Worm (Caenorhabditis elegans) whole organism, L2 larva: ENCODE results near the gene hap-1.

Source experiments
- R02D3.7 ChIP-seq: fragments of 150-350 bp; optimal IDR thresholded peaks from 2 replicates; lab custom pipeline; 2014; ENCODE audit warnings: missing biosample characterization, missing genetic modification characterization
- ZK546.5 ChIP-seq: sonication (generic microtip); optimal IDR thresholded peaks from 2 replicates; lab custom pipeline; 2017; ENCODE audit warnings: missing biosample characterization, missing genetic modification characterization
- ama-1 ChIP-seq: fragments of 150-350 bp; optimal IDR thresholded peaks from 2 replicates; lab custom pipeline; 2018; ENCODE audit warnings: inconsistent platforms
- egl-27 ChIP-seq: sonication (generic microtip); optimal IDR thresholded peaks from 3 replicates; lab custom pipeline; 2017; ENCODE audit warnings: missing biosample characterization, missing genetic modification reagents, missing genetic modification characterization
- elt-3 ChIP-seq: sonication (generic microtip); optimal IDR thresholded peaks from 2 replicates; lab custom pipeline; 2017; ENCODE audit warnings: missing biosample characterization, missing genetic modification characterization
- fos-1 ChIP-seq: fragments of 150-350 bp; optimal IDR thresholded peaks from 2 replicates; lab custom pipeline; 2014; ENCODE audit warnings: missing biosample characterization, missing genetic modification characterization
- lin-13 ChIP-seq: fragments of 150-350 bp; optimal IDR thresholded peaks from 2 replicates; lab custom pipeline; 2014; ENCODE audit warnings: missing biosample characterization, missing genetic modification reagents, missing genetic modification characterization
- mbf-1 ChIP-seq: sonication (generic microtip); optimal IDR thresholded peaks from 2 replicates; lab custom pipeline; 2017; ENCODE audit warnings: missing biosample characterization, missing genetic modification characterization
- nhr-23 ChIP-seq: fragments of 150-350 bp; optimal IDR thresholded peaks from 2 replicates; lab custom pipeline; 2014; ENCODE audit warnings: missing biosample characterization, missing genetic modification reagents, missing genetic modification characterization
- nhr-237 ChIP-seq: fragments of 150-350 bp; optimal IDR thresholded peaks from 2 replicates; lab custom pipeline; 2014; ENCODE audit warnings: missing biosample characterization, missing genetic modification characterization
- snpc-4 ChIP-seq: fragments of 150-350 bp; optimal IDR thresholded peaks from 2 replicates; lab custom pipeline; 2014; ENCODE audit warnings: missing biosample characterization, missing genetic modification characterization
- unc-62 ChIP-seq: fragments of 150-350 bp; optimal IDR thresholded peaks from 2 replicates; lab custom pipeline; 2014; ENCODE audit warnings: missing biosample characterization, missing genetic modification reagents, missing genetic modification characterization
- zag-1 ChIP-seq: fragments of 150-350 bp; optimal IDR thresholded peaks from 2 replicates; lab custom pipeline; 2014; ENCODE audit warnings: missing biosample characterization, missing genetic modification characterization
- ztf-11 ChIP-seq: sonication (generic microtip); optimal IDR thresholded peaks from 2 replicates; lab custom pipeline; 2017; ENCODE audit warnings: missing biosample characterization, missing genetic modification characterization

- TF ChIP-seq mbf-1 (tag; lab: Kevin White, UChicago): no peak
- no peak for TF ChIP-seq unc-62
- TF ChIP-seq elt-3 (tag; lab: Kevin White, UChicago): no peak
- no peak for TF ChIP-seq ZK546.5 (tag; lab: Kevin White, UChicago)
- TF ChIP-seq fos-1: no peak
- TF ChIP-seq ama-1 (lab: Kevin White, UChicago): no peak
- TF ChIP-seq snpc-4 (tag; lab: Kevin White, UChicago): no peak
- no peak for TF ChIP-seq zag-1
- TF ChIP-seq egl-27: no peak
- no peak for TF ChIP-seq R02D3.7 (tag; lab: Kevin White, UChicago)
- no peak for TF ChIP-seq nhr-23
- no peak for TF ChIP-seq lin-13
- no peak for TF ChIP-seq nhr-237 (tag; lab: Kevin White, UChicago)
- no peak for TF ChIP-seq ztf-11 (tag; lab: Kevin White, UChicago)
Observed at ce11 chrIII:5258918-5259317, 4.8 kb upstream of the hap-1 start, which contains the start of gene gop-2.
